Fruit fly (Drosophila melanogaster) whole organism, pupa: Measurements from ENCODE around the gene Acp32CD.

Experiments
- CG10348 ChIP-seq: fragments of 200-800 bp; sonication (Bioruptor generic); IDR thresholded peaks from 2 replicates; pipeline ENCODE4 v1.3.6; 2022; ENCODE audit warnings: missing biosample characterization, missing genetic modification characterization
- CG12605 ChIP-seq: fragments of 200-800 bp; sonication (Bioruptor generic); IDR thresholded peaks from 2 replicates; pipeline ENCODE4 v1.3.6; 2022; ENCODE audit warnings: missing biosample characterization, missing genetic modification characterization
- CG13204 ChIP-seq: fragments of 200-800 bp; sonication (Bioruptor generic); optimal IDR thresholded peaks from 2 replicates; lab custom pipeline; 2018; ENCODE audit warnings: missing biosample characterization, mild to moderate bottlenecking, missing genetic modification characterization, moderate library complexity
- CG14655 ChIP-seq: fragments of 200-800 bp; sonication (Bioruptor generic); optimal IDR thresholded peaks from 3 replicates; lab custom pipeline; 2017; ENCODE audit warnings: mild to moderate bottlenecking, missing biosample characterization, missing genetic modification reagents, missing genetic modification characterization
- CG15710 ChIP-seq: fragments of 200-800 bp; sonication (Bioruptor generic); optimal IDR thresholded peaks from 2 replicates; lab custom pipeline; 2018; ENCODE audit warnings: missing biosample characterization, mild to moderate bottlenecking, missing genetic modification characterization, moderate library complexity
- CG17806 ChIP-seq: fragments of 200-800 bp; sonication (Bioruptor generic); optimal IDR thresholded peaks from 2 replicates; lab custom pipeline; 2018; ENCODE audit warnings: missing biosample characterization, mild to moderate bottlenecking, missing genetic modification characterization, moderate library complexity
- CG32121 ChIP-seq: fragments of 200-800 bp; sonication (Bioruptor generic); IDR thresholded peaks from 2 replicates; pipeline ENCODE4 v1.3.6; 2022; ENCODE audit warnings: missing biosample characterization, missing genetic modification characterization
- CG34367 ChIP-seq: fragments of 200-800 bp; sonication (Bioruptor generic); optimal IDR thresholded peaks from 2 replicates; lab custom pipeline; 2018; ENCODE audit warnings: missing biosample characterization, mild to moderate bottlenecking, missing genetic modification characterization
- CG4496 ChIP-seq: fragments of 200-800 bp; sonication (Bioruptor generic); IDR thresholded peaks from 3 replicates; pipeline ENCODE4 v1.3.6; 2022; ENCODE audit warnings: missing biosample characterization, missing genetic modification characterization
- CG8159 ChIP-seq: fragments of 200-800 bp; sonication (Bioruptor generic); optimal IDR thresholded peaks from 3 replicates; lab custom pipeline; 2018; ENCODE audit warnings: missing biosample characterization, mild to moderate bottlenecking, missing genetic modification characterization, moderate library complexity
- CG8301 ChIP-seq: fragments of 200-800 bp; sonication (Bioruptor generic); optimal IDR thresholded peaks from 2 replicates; lab custom pipeline; 2018; ENCODE audit warnings: missing biosample characterization, mild to moderate bottlenecking, missing genetic modification characterization
- CG9948 ChIP-seq: fragments of 200-800 bp; sonication (Bioruptor generic); optimal IDR thresholded peaks from 2 replicates; lab custom pipeline; 2018; ENCODE audit warnings: missing biosample characterization, mild to moderate bottlenecking, missing genetic modification characterization, moderate library complexity
- D1 ChIP-seq: fragments of 200-800 bp; sonication (Bioruptor generic); optimal IDR thresholded peaks from 2 replicates; lab custom pipeline; 2018; ENCODE audit warnings: missing biosample characterization, mild to moderate bottlenecking, missing genetic modification characterization, moderate library complexity
- EcR ChIP-seq: fragments of 200-800 bp; sonication (Bioruptor generic); optimal IDR thresholded peaks from 3 replicates; lab custom pipeline; 2019; ENCODE audit warnings: missing biosample characterization, missing genetic modification characterization, mild to moderate bottlenecking, moderate library complexity, missing genetic modification reagents
- Ets98B ChIP-seq: fragments of 200-800 bp; sonication (Bioruptor generic); IDR thresholded peaks from 2 replicates; pipeline ENCODE4 v1.3.6; 2022; ENCODE audit warnings: missing biosample characterization, missing genetic modification characterization
- Pif1A ChIP-seq: fragments of 200-800 bp; sonication (Bioruptor generic); optimal IDR thresholded peaks from 3 replicates; lab custom pipeline; 2016; ENCODE audit warnings: missing biosample characterization, missing genetic modification characterization
- Pif1B ChIP-seq: fragments of 200-800 bp; sonication (Bioruptor generic); optimal IDR thresholded peaks from 3 replicates; lab custom pipeline; 2016; ENCODE audit warnings: missing biosample characterization, missing genetic modification characterization
- Snoo ChIP-seq: fragments of 200-800 bp; sonication (Bioruptor generic); optimal IDR thresholded peaks from 3 replicates; lab custom pipeline; 2017; ENCODE audit warnings: missing biosample characterization, mild to moderate bottlenecking, missing genetic modification characterization, inconsistent platforms
- fd96Ca ChIP-seq: fragments of 200-800 bp; sonication (Bioruptor generic); IDR thresholded peaks from 3 replicates; pipeline ENCODE4 v1.3.6; 2022; ENCODE audit warnings: missing biosample characterization, missing genetic modification characterization
- gl ChIP-seq: fragments of 200-800 bp; sonication (Bioruptor generic); optimal IDR thresholded peaks from 2 replicates; lab custom pipeline; 2018; ENCODE audit warnings: missing biosample characterization, mild to moderate bottlenecking, missing genetic modification characterization
- rn ChIP-seq: fragments of 200-800 bp; sonication (Bioruptor generic); IDR thresholded peaks from 2 replicates; pipeline ENCODE4 v1.3.6; 2022; ENCODE audit warnings: missing biosample characterization, missing genetic modification characterization

Acp32CD gene

DNA sequence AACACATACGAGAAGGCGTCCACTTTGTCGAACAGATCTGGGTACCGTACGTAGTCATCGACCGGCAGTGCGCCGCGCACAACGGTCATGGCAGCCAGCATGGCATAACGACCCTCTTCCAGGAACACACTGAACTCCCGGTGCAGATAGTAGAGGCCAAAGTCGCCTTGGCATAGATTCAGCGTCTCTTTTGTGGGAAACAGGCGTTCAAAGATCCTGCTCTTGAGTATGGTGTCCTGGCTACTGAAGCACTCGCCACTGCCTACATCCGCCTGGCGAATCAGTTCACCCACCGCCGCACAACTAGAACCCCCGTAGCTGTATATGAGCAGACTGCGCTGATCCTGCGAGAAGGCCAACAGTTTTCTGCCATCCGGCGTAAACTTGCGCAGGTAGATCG lies 40.8 kb upstream of the Acp32CD start:
- TF ChIP-seq gl (tag; lab: Kevin White, UChicago) = no peak
- TF ChIP-seq CG8301 (tag; lab: Kevin White, UChicago) = no peak
- TF ChIP-seq CG14655 (GFP tag; lab: Kevin White, UChicago) = no peak
- no peak for TF ChIP-seq fd96Ca (GFP tag; lab: Robert Waterston, UW)
- TF ChIP-seq Pif1A (GFP tag; lab: Kevin White, UChicago) = no peak
- TF ChIP-seq CG34367 (tag; lab: Kevin White, UChicago) = no peak
- TF ChIP-seq D1 (tag; lab: Kevin White, UChicago) = no peak
- no peak for TF ChIP-seq CG32121

- no peak for TF ChIP-seq CG13204
- no peak for TF ChIP-seq rn (GFP tag; lab: Robert Waterston, UW)
- TF ChIP-seq CG15710 (tag; lab: Kevin White, UChicago) = no peak
- no peak for TF ChIP-seq Snoo
- no peak for TF ChIP-seq CG8159 (tag; lab: Kevin White, UChicago)
- no peak for TF ChIP-seq CG9948 (tag; lab: Kevin White, UChicago)
- TF ChIP-seq Pif1A (GFP tag; lab: Kevin White, UChicago) = no peak
- no peak for TF ChIP-seq CG14655 (GFP tag; lab: Kevin White, UChicago)
- TF ChIP-seq Pif1B (GFP tag; lab: Kevin White, UChicago) = no peak
- no peak for TF ChIP-seq CG34367 (tag; lab: Kevin White, UChicago)
- TF ChIP-seq gl (tag; lab: Kevin White, UChicago) = no peak
- TF ChIP-seq CG4496 (GFP tag; lab: Robert Waterston, UW) = no peak
- TF ChIP-seq CG8301 (tag; lab: Kevin White, UChicago) = no peak
- no peak for TF ChIP-seq CG32121
- no peak for TF ChIP-seq Ets98B (GFP tag; lab: Robert Waterston, UW)
- no peak for TF ChIP-seq fd96Ca (GFP tag; lab: Robert Waterston, UW)
Measured at dm6 chr2L:10975193-10975592, 40.2 kb upstream of the Acp32CD start, which contains the start of gene abo. Gene abo (minus strand): TSS chr2L:10975293.

- TF ChIP-seq rn (GFP tag; lab: Robert Waterston, UW) (no peak), Pif1B (GFP tag; lab: Kevin White, UChicago) (no peak), CG10348 (no peak), Ets98B (GFP tag; lab: Robert Waterston, UW) (no peak), CG32121 (no peak), gl (tag; lab: Kevin White, UChicago) (no peak), Pif1A (GFP tag; lab: Kevin White, UChicago) (no peak), CG34367 (tag; lab: Kevin White, UChicago) (no peak), EcR (GFP tag; lab: Kevin White, UChicago) (no peak), CG12605 (GFP tag; lab: Robert Waterston, UW) (no peak), CG17806 (tag; lab: Kevin White, UChicago) (no peak), CG14655 (GFP tag; lab: Kevin White, UChicago) (no peak), CG13204 (no peak), D1 (tag; lab: Kevin White, UChicago) (no peak), CG8301 (tag; lab: Kevin White, UChicago) (no peak), fd96Ca (GFP tag; lab: Robert Waterston, UW) (no peak), CG8159 (tag; lab: Kevin White, UChicago) (no peak)
Measured at dm6 chr2L:10976046-10976863, 39.2 kb upstream of the Acp32CD start, which contains the start of the genes ATPsynG and SCAR. Gene ATPsynG (minus strand): TSS chr2L:10976399. Gene SCAR (plus strand): TSS chr2L:10976772.

DNA sequence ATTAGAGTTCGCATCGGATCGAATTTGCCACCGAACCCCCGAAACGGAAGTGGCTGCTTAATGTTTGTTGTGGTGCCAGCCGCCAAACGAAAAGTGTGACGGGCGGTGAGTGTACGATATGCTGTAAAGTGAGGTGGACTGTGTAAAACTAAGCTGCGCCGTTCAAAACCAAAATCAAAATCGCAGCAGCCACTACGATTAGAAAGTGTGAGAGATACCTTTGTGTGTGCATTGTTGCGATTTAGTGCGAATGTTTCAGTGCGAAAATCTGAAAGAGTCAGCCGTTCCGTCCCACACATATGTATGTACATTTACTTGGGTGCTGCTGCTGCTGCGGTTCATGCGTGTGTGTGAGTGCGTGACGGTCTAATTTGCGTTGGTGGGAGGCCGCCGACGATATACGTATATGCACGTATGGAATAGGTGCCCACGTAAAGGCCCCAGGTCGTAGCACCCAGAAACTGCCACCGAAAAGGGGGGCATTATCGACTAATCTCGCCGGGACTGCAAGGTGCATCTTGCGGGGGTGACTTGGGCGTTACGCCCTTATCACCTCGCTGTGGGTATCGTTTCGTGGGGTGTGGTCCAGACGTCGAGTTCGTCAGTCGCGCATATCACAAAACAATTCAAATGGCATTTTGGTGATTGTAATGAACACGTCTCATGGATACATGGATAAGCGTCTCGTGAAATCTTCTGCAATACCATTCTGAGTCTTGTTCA lies 38.4 kb upstream of the Acp32CD start:
- TF ChIP-seq EcR (GFP tag; lab: Kevin White, UChicago) (peak; percentile 55), CG8159 (tag; lab: Kevin White, UChicago) (no peak)

- TF ChIP-seq gl (tag; lab: Kevin White, UChicago) (no peak), CG17806 (tag; lab: Kevin White, UChicago) (peak; percentile 6), fd96Ca (GFP tag; lab: Robert Waterston, UW) (no peak), CG4496 (GFP tag; lab: Robert Waterston, UW) (peak; percentile 52; the same call in 2 of the 3 replicates), Pif1A (GFP tag; lab: Kevin White, UChicago) (no peak), Ets98B (GFP tag; lab: Robert Waterston, UW) (peak; percentile 70), CG32121 (peak; percentile 46), CG8301 (tag; lab: Kevin White, UChicago) (no peak)
- TF ChIP-seq, all 21 proteins: peak for 4
Measured at dm6 chr2L:10986138-10986537, 29.3 kb upstream of the Acp32CD start.

- TF ChIP-seq CG34367 (tag; lab: Kevin White, UChicago) (peak; percentile 70), CG12605 (GFP tag; lab: Robert Waterston, UW) (no peak), Ets98B (GFP tag; lab: Robert Waterston, UW) (no peak), CG15710 (tag; lab: Kevin White, UChicago) (peak; percentile 85), CG9948 (tag; lab: Kevin White, UChicago) (peak; percentile 74), EcR (GFP tag; lab: Kevin White, UChicago) (no peak), Snoo (peak; percentile 55)
Measured at dm6 chr2L:10987370-10987853, 28.0 kb upstream of the Acp32CD start, which contains the start of the genes piwi and CG12253. Gene piwi (minus strand): TSS chr2L:10987420. Gene CG12253 (plus strand): TSS chr2L:10987806.
